Fruit fly (Drosophila melanogaster): ENCODE results near the gene GABA-B-R1.

The GABA-B-R1 gene

dm6 chr2L:15056359-15057220 is 40.5 kb downstream of the GABA-B-R1 start (continued):
- TF ChIP-seq CG6689 (GFP tag; IDR thresholded peaks at IDR 0.05) (peak; percentile 87), CG1832 (GFP tag; optimal IDR thresholded peaks at IDR 0.05) (peak; percentile 79), trh (GFP tag; optimal IDR thresholded peaks at IDR 0.05) (peak; percentile 54), CG12071 (GFP tag; optimal IDR thresholded peaks at IDR 0.05) (peak; percentile 11), repo (GFP tag; optimal IDR thresholded peaks at IDR 0.05) (no peak), CG7839 (tag; optimal IDR thresholded peaks at IDR 0.05) (peak; percentile 89), CG5953 (GFP tag; IDR thresholded peaks at IDR 0.05) (peak; percentile 40), kni (GFP tag; optimal IDR thresholded peaks at IDR 0.05) (no peak), Gsc (GFP tag; IDR thresholded peaks at IDR 0.05) (no peak), jing (GFP tag; optimal IDR thresholded peaks at IDR 0.05) (peak; percentile 5), zf30C (GFP tag; optimal IDR thresholded peaks at IDR 0.05) (peak; percentile 75), lilli (GFP tag; optimal IDR thresholded peaks at IDR 0.05) (peak; percentile 48), phol (tag; optimal IDR thresholded peaks at IDR 0.05) (peak; percentile 88), HLHmδ (GFP tag; optimal IDR thresholded peaks at IDR 0.05) (peak; percentile 70), bbx (GFP tag; IDR thresholded peaks at IDR 0.05; ENCODE audit: partially characterized antibody) (no peak), scrt (GFP tag; optimal IDR thresholded peaks at IDR 0.05) (peak; percentile 31), CTCF (GFP tag; optimal IDR thresholded peaks at IDR 0.05) (peak; percentile 31), CG14441 (GFP tag; IDR thresholded peaks at IDR 0.05) (no peak), MTF-1 (GFP tag; optimal IDR thresholded peaks at IDR 0.05; ENCODE audit: borderline replicate concordance) (peak; percentile 27), vnd (GFP tag; IDR thresholded peaks at IDR 0.05; ENCODE audit: partially characterized antibody) (no peak), CG17361 (GFP tag; IDR thresholded peaks at IDR 0.05) (peak; percentile 95), CG3726 (GFP tag; IDR thresholded peaks at IDR 0.05) (peak; percentile 73; the same call in 1 of the 3 replicates), lola (GFP tag; optimal IDR thresholded peaks at IDR 0.05) (peak in 1 of 3 experiments; percentile 88), esg (GFP tag; conservative IDR thresholded peaks at IDR 0.05) (peak; percentile 65), sug (tag; optimal IDR thresholded peaks at IDR 0.05) (peak; percentile 6), shn (GFP tag; optimal IDR thresholded peaks at IDR 0.05) (no peak), pan (optimal IDR thresholded peaks at IDR 0.05) (no peak), pan (GFP tag; optimal IDR thresholded peaks at IDR 0.05 in 1 of 2, IDR thresholded peaks at IDR 0.05 in 1 of 2) (peak in 1 of 2 experiments; percentile 78), CG6683 (GFP tag; optimal IDR thresholded peaks at IDR 0.05) (peak; percentile 24), Hey (tag; optimal IDR thresholded peaks at IDR 0.05) (no peak), kah (GFP tag; optimal IDR thresholded peaks at IDR 0.05) (peak; percentile 41), CG3995 (GFP tag; optimal IDR thresholded peaks at IDR 0.05) (peak; percentile 17), CG15601 (tag; optimal IDR thresholded peaks at IDR 0.05) (peak; percentile 73), da (GFP tag; optimal IDR thresholded peaks at IDR 0.05) (no peak), crc (GFP tag; optimal IDR thresholded peaks at IDR 0.05) (no peak), CG12299 (tag; optimal IDR thresholded peaks at IDR 0.05) (peak; percentile 15), stwl (tag; optimal IDR thresholded peaks at IDR 0.05) (peak; percentile 15), ken (GFP tag; IDR thresholded peaks at IDR 0.05) (peak; percentile 72; the same call in 1 of the 3 replicates), CG43689 (GFP tag; IDR thresholded peaks at IDR 0.05) (no peak), gro (GFP tag; optimal IDR thresholded peaks at IDR 0.05) (no peak), tll (GFP tag; optimal IDR thresholded peaks at IDR 0.05) (peak in 1 of 2 experiments; percentile 18), NC2α (GFP tag; optimal IDR thresholded peaks at IDR 0.05) (no peak), CG42726 (GFP tag; IDR thresholded peaks at IDR 0.05; ENCODE audit: partially characterized antibody) (no peak), prd (optimal IDR thresholded peaks at IDR 0.05) (no peak), prd (GFP tag; IDR thresholded peaks at IDR 0.05) (peak; percentile 80), lov (optimal IDR thresholded peaks at IDR 0.05) (no peak), lov (GFP tag; IDR thresholded peaks at IDR 0.05) (0 out of 3 replicates have a peak, but pooled peaks have one; percentile 49), D19B (GFP tag; optimal IDR thresholded peaks at IDR 0.05) (peak; percentile 18), chinmo (GFP tag; IDR thresholded peaks at IDR 0.05; ENCODE audit: partially characterized antibody) (peak; percentile 89)
